Worm (Caenorhabditis elegans): ENCODE measurements around the gene gfi-1.

- no peak for TF ChIP-seq hlh-30 (tag; optimal IDR thresholded peaks at IDR 0.05; ENCODE audit: insufficient read depth)
- no peak for TF ChIP-seq pqm-1 (tag; optimal IDR thresholded peaks at IDR 0.05)
- no peak for TF ChIP-seq fkh-10 (GFP tag; optimal IDR thresholded peaks at IDR 0.05)
Observed at ce11 chrV:6354202-6354601, 45.5 kb downstream of the gfi-1 start.

Measured in whole organism, late embryonic.